Worm (Caenorhabditis elegans) whole organism, L4 larva: ENCODE results near the gene sox-4.

ENCODE experiments used
- ces-1 ChIP-seq: fragments of 150-350 bp; sonication (generic microtip); optimal IDR thresholded peaks from 4 replicates; lab custom pipeline; 2014; ENCODE audit warnings: missing biosample characterization, missing genetic modification reagents, missing genetic modification characterization
- daf-12 ChIP-seq: fragments of 150-350 bp; optimal IDR thresholded peaks from 2 replicates; lab custom pipeline; 2014; ENCODE audit warnings: missing biosample characterization, missing genetic modification reagents, missing genetic modification characterization
- lin-15B ChIP-seq: fragments of 150-350 bp; sonication (generic microtip); optimal IDR thresholded peaks from 3 replicates; lab custom pipeline; 2014; ENCODE audit warnings: missing biosample characterization, missing genetic modification characterization
- pqm-1 ChIP-seq: sonication (generic microtip); optimal IDR thresholded peaks from 2 replicates; lab custom pipeline; 2017; ENCODE audit warnings: missing biosample characterization, missing genetic modification characterization
- saeg-2 ChIP-seq: fragments of 200-800 bp; sonication (Bioruptor generic); IDR thresholded peaks from 2 replicates; pipeline ENCODE4 v1.3.6; 2022; ENCODE audit warnings: missing genetic modification reagents, missing genetic modification characterization, missing compliant biosample characterization
- skn-1 ChIP-seq: fragments of 150-350 bp; optimal IDR thresholded peaks from 2 replicates; lab custom pipeline; 2014; ENCODE audit warnings: missing biosample characterization, missing genetic modification characterization
- snpc-4 ChIP-seq: fragments of 150-350 bp; optimal IDR thresholded peaks from 2 replicates; lab custom pipeline; 2014; ENCODE audit warnings: missing biosample characterization, missing genetic modification characterization
- spr-3 ChIP-seq: fragments of 200-800 bp; sonication (Bioruptor generic); optimal IDR thresholded peaks from 2 replicates; lab custom pipeline; 2018; ENCODE audit warnings: mild to moderate bottlenecking, missing genetic modification characterization, missing compliant biosample characterization
- zip-2 ChIP-seq: fragments of 150-350 bp; optimal IDR thresholded peaks from 2 replicates; lab custom pipeline; 2014; ENCODE audit warnings: missing biosample characterization, missing genetic modification characterization

- TF ChIP-seq snpc-4 (tag; lab: Kevin White, UChicago): no peak
- no peak for TF ChIP-seq saeg-2 (GFP tag; lab: Robert Waterston, UW)
- no peak for TF ChIP-seq zip-2 (tag; lab: Kevin White, UChicago)
- TF ChIP-seq pqm-1 (tag; lab: Kevin White, UChicago): no peak
- TF ChIP-seq ces-1 (GFP tag; lab: Kevin White, UChicago): no peak
- no peak for TF ChIP-seq skn-1 (tag; lab: Kevin White, UChicago)
- TF ChIP-seq daf-12 (tag; lab: Kevin White, UChicago): no peak
- TF ChIP-seq lin-15B (tag; lab: Kevin White, UChicago): no peak
- TF ChIP-seq spr-3 (GFP tag; lab: Kevin White, UChicago): no peak
Measured at ce11 chrX:3495776-3496175, 13.0 kb downstream of the sox-4 start, which contains the start of gene glt-1.
